Fruit fly (Drosophila melanogaster) whole organism, embryonic: ENCODE results near the gene unk.
A peak's percentile ranks its signal among the peaks of the same experiment; 100 is the strongest.

Experiments
- Bgb ChIP-seq: fragments of 200-800 bp; sonication (Bioruptor generic); IDR thresholded peaks from 2 replicates; pipeline ENCODE4 v1.3.6; 2022; ENCODE audit warnings: missing biosample characterization, missing genetic modification characterization; ENCODE audit not compliant: partially characterized antibody
- CG11695 ChIP-seq: fragments of 200-800 bp; sonication (Bioruptor generic); IDR thresholded peaks from 3 replicates; pipeline ENCODE4 v1.3.6; 2022; ENCODE audit warnings: missing biosample characterization, missing genetic modification characterization
- CG1233 ChIP-seq: fragments of 200-800 bp; sonication (Bioruptor generic); optimal IDR thresholded peaks from 4 replicates; lab custom pipeline; 2018; ENCODE audit warnings: missing biosample characterization, mild to moderate bottlenecking, missing genetic modification characterization
- CG12942 ChIP-seq: fragments of 200-800 bp; sonication (Bioruptor generic); optimal IDR thresholded peaks from 3 replicates; lab custom pipeline; 2016; ENCODE audit warnings: missing biosample characterization, missing genetic modification characterization
- CG15696 ChIP-seq: fragments of 200-800 bp; sonication (Bioruptor generic); optimal IDR thresholded peaks from 2 replicates; lab custom pipeline; 2019; ENCODE audit warnings: missing biosample characterization, mild to moderate bottlenecking, missing genetic modification characterization, moderate library complexity
- CG16815 ChIP-seq: fragments of 200-800 bp; sonication (Bioruptor generic); optimal IDR thresholded peaks from 3 replicates; lab custom pipeline; 2017; ENCODE audit warnings: missing biosample characterization, mild to moderate bottlenecking, missing genetic modification characterization
- CG17328 ChIP-seq: fragments of 200-800 bp; sonication (Bioruptor generic); IDR thresholded peaks from 2 replicates; pipeline ENCODE4 v1.3.6; 2022; ENCODE audit warnings: missing biosample characterization, missing genetic modification characterization
- CG30403 ChIP-seq: fragments of 200-800 bp; sonication (Bioruptor generic); optimal IDR thresholded peaks from 3 replicates; lab custom pipeline; 2016; ENCODE audit warnings: missing biosample characterization, missing genetic modification characterization
- CG3065 ChIP-seq: fragments of 200-800 bp; sonication (Bioruptor generic); optimal IDR thresholded peaks from 2 replicates; lab custom pipeline; 2016; ENCODE audit warnings: missing biosample characterization, missing genetic modification characterization
- CG31365 ChIP-seq: fragments of 200-800 bp; sonication (Bioruptor generic); optimal IDR thresholded peaks from 2 replicates; lab custom pipeline; 2018; ENCODE audit warnings: missing biosample characterization, mild to moderate bottlenecking, missing genetic modification characterization
- CG3847 ChIP-seq: fragments of 200-800 bp; sonication (Bioruptor generic); IDR thresholded peaks from 2 replicates; pipeline ENCODE4 v1.3.6; 2022; ENCODE audit warnings: missing biosample characterization, missing genetic modification characterization
- CG3995 ChIP-seq: fragments of 200-800 bp; sonication (Bioruptor generic); optimal IDR thresholded peaks from 3 replicates; lab custom pipeline; 2016; ENCODE audit warnings: missing biosample characterization, missing genetic modification characterization
- CG4404 ChIP-seq: fragments of 200-800 bp; sonication (Bioruptor generic); IDR thresholded peaks from 2 replicates; pipeline ENCODE4 v1.3.6; 2022; ENCODE audit warnings: missing biosample characterization, missing genetic modification characterization
- CG5953 ChIP-seq: fragments of 200-800 bp; sonication (Bioruptor generic); IDR thresholded peaks from 2 replicates; pipeline ENCODE4 v1.3.6; 2022; ENCODE audit warnings: missing biosample characterization, missing genetic modification characterization
- CG7271 ChIP-seq: fragments of 200-800 bp; sonication (Bioruptor generic); optimal IDR thresholded peaks from 2 replicates; lab custom pipeline; 2018; ENCODE audit warnings: missing biosample characterization, mild to moderate bottlenecking, missing genetic modification characterization, moderate library complexity
- CG9797 ChIP-seq: fragments of 200-800 bp; sonication (Bioruptor generic); optimal IDR thresholded peaks from 3 replicates; lab custom pipeline; 2018; ENCODE audit warnings: missing biosample characterization, mild to moderate bottlenecking, missing genetic modification characterization
- Camta ChIP-seq: fragments of 200-800 bp; sonication (Bioruptor generic); optimal IDR thresholded peaks from 2 replicates; lab custom pipeline; 2016; ENCODE audit warnings: missing biosample characterization, missing genetic modification characterization
- D ChIP-seq, 2 experiments: fragments of 200-800 bp in 1 of 2; fragments of >200 bp in 1 of 2; sonication (Bioruptor generic) in 1 of 2; optimal IDR thresholded peaks; 2 replicates in 1 of 2; 3 replicates in 1 of 2; lab custom pipeline; 2017; ENCODE audit warnings: mild to moderate bottlenecking in 1 of 2, missing biosample characterization in 1 of 2, missing genetic modification characterization in 1 of 2, missing genetic modification reagents in 1 of 2
- Hey ChIP-seq: fragments of 200-800 bp; sonication (Bioruptor generic); optimal IDR thresholded peaks from 3 replicates; lab custom pipeline; 2018; ENCODE audit warnings: missing biosample characterization, mild to moderate bottlenecking, missing genetic modification characterization
- Hr39 ChIP-seq: fragments of >200 bp; optimal IDR thresholded peaks from 2 replicates; lab custom pipeline; 2017
- Kr ChIP-seq: fragments of 200-800 bp; sonication (Bioruptor generic); optimal IDR thresholded peaks from 2 replicates; lab custom pipeline; 2017; ENCODE audit warnings: missing biosample characterization, mild to moderate bottlenecking, missing genetic modification characterization
- Med ChIP-seq: fragments of 200-800 bp; sonication (Bioruptor generic); peaks from one replicate; lab custom pipeline; 2016; ENCODE audit warnings: missing biosample characterization, missing genetic modification characterization, mild to moderate bottlenecking, inconsistent platforms, moderate library complexity
- ac ChIP-seq: fragments of 200-800 bp; sonication (Bioruptor generic); optimal IDR thresholded peaks from 3 replicates; lab custom pipeline; 2017; ENCODE audit warnings: missing biosample characterization, mild to moderate bottlenecking, missing genetic modification characterization
- cg ChIP-seq: fragments of 200-800 bp; sonication (Bioruptor generic); optimal IDR thresholded peaks from 3 replicates; lab custom pipeline; 2019; ENCODE audit warnings: missing biosample characterization, mild to moderate bottlenecking, missing genetic modification characterization, moderate library complexity
- chinmo ChIP-seq: fragments of 200-800 bp; sonication (Bioruptor generic); IDR thresholded peaks from 4 replicates; pipeline ENCODE4 v1.3.6; 2022; ENCODE audit warnings: missing biosample characterization, missing genetic modification characterization; ENCODE audit not compliant: partially characterized antibody
- crc ChIP-seq: fragments of 200-800 bp; sonication (Bioruptor generic); optimal IDR thresholded peaks from 2 replicates; lab custom pipeline; 2016; ENCODE audit warnings: missing biosample characterization, missing genetic modification characterization
- fd102C ChIP-seq: fragments of 200-800 bp; sonication (Bioruptor generic); optimal IDR thresholded peaks from 2 replicates; lab custom pipeline; 2018; ENCODE audit warnings: missing biosample characterization, mild to moderate bottlenecking, missing genetic modification characterization, moderate library complexity
- gce ChIP-seq: fragments of 200-800 bp; sonication (Bioruptor generic); IDR thresholded peaks from 3 replicates; pipeline ENCODE4 v1.3.6; 2022; ENCODE audit warnings: missing biosample characterization, missing genetic modification characterization
- gcm ChIP-seq: fragments of 200-800 bp; sonication (Bioruptor generic); optimal IDR thresholded peaks from 2 replicates; lab custom pipeline; 2019; ENCODE audit warnings: missing biosample characterization, mild to moderate bottlenecking, missing genetic modification characterization, moderate library complexity
- hkb ChIP-seq, 2 experiments: fragments of 200-800 bp in 1 of 2; fragments of >200 bp in 1 of 2; sonication (Bioruptor generic) in 1 of 2; IDR thresholded peaks in 1 of 2; optimal IDR thresholded peaks in 1 of 2; 2 replicates each; pipeline versions ENCODE4 v1.3.6 to Lab custom; 2017 to 2022; ENCODE audit warnings: missing biosample characterization in 1 of 2, missing genetic modification characterization in 1 of 2
- lab ChIP-seq: fragments of 200-800 bp; sonication (Bioruptor generic); optimal IDR thresholded peaks from 3 replicates; lab custom pipeline; 2017; ENCODE audit warnings: missing biosample characterization, missing genetic modification characterization, mild to moderate bottlenecking, moderate library complexity, missing genetic modification reagents
- pan ChIP-seq, 4 experiments: fragments of >200 bp in 3 of 4; fragments of 200-800 bp in 1 of 4; sonication (Bioruptor generic) in 1 of 4; optimal IDR thresholded peaks in 3 of 4; IDR thresholded peaks in 1 of 4; 2 replicates each; pipeline versions ENCODE4 v1.3.6 to Lab custom; 2017 to 2022; ENCODE audit warnings: missing biosample characterization in 2 of 4, missing genetic modification characterization in 2 of 4, mixed read lengths in 1 of 4
- pb ChIP-seq: fragments of 200-800 bp; sonication (Bioruptor generic); optimal IDR thresholded peaks from 3 replicates; lab custom pipeline; 2016; ENCODE audit warnings: missing biosample characterization, missing genetic modification characterization
- phol ChIP-seq: fragments of 200-800 bp; sonication (Bioruptor generic); optimal IDR thresholded peaks from 3 replicates; lab custom pipeline; 2018; ENCODE audit warnings: missing biosample characterization, mild to moderate bottlenecking, missing genetic modification characterization, moderate library complexity
- prd ChIP-seq, 3 experiments: fragments of >200 bp in 2 of 3; fragments of 200-800 bp in 1 of 3; sonication (Bioruptor generic) in 1 of 3; optimal IDR thresholded peaks in 2 of 3; IDR thresholded peaks in 1 of 3; 2 replicates in 2 of 3; 3 replicates in 1 of 3; pipeline versions ENCODE4 v1.3.6 to Lab custom; 2017 to 2022; ENCODE audit warnings: missing biosample characterization in 1 of 3, missing genetic modification characterization in 1 of 3
- sens ChIP-seq: fragments of 200-800 bp; sonication (Bioruptor generic); peaks from one replicate; lab custom pipeline; 2016; ENCODE audit warnings: missing biosample characterization, missing genetic modification characterization
- sens-2 ChIP-seq: fragments of 200-800 bp; sonication (Bioruptor generic); IDR thresholded peaks from 2 replicates; pipeline ENCODE4 v1.3.6; 2022; ENCODE audit warnings: missing biosample characterization, missing genetic modification characterization
- so ChIP-seq: fragments of 200-800 bp; sonication (Bioruptor generic); IDR thresholded peaks from 3 replicates; pipeline ENCODE4 v1.3.6; 2022; ENCODE audit warnings: missing biosample characterization, missing genetic modification characterization
- tap ChIP-seq: fragments of 200-800 bp; optimal IDR thresholded peaks from 3 replicates; lab custom pipeline; 2019; ENCODE audit warnings: missing biosample characterization, mild to moderate bottlenecking, missing genetic modification characterization, moderate library complexity
- tll ChIP-seq, 2 experiments: fragments of 200-800 bp in 1 of 2; fragments of >200 bp in 1 of 2; sonication (Bioruptor generic) in 1 of 2; optimal IDR thresholded peaks; 2 replicates each; lab custom pipeline; 2017 to 2019; ENCODE audit warnings: missing biosample characterization in 2 of 2, missing genetic modification characterization in 2 of 2, mild to moderate bottlenecking in 1 of 2, moderate library complexity in 1 of 2
- twi ChIP-seq: fragments of 200-800 bp; optimal IDR thresholded peaks from 2 replicates; lab custom pipeline; 2019; ENCODE audit warnings: missing biosample characterization, mild to moderate bottlenecking, missing genetic modification characterization, moderate library complexity
- zen ChIP-seq: fragments of 200-800 bp; sonication (Bioruptor generic); optimal IDR thresholded peaks from 3 replicates; lab custom pipeline; 2018; ENCODE audit warnings: missing biosample characterization, mild to moderate bottlenecking, missing genetic modification characterization, moderate library complexity

The unk gene

dm6 chr3R:23133301-23133828 lies 24.3 kb downstream of the unk start (continued):
- TF ChIP-seq CG1233 (GFP tag; lab: Kevin White, UChicago) (peak; percentile 25), hkb (optimal IDR thresholded peaks at IDR 0.05; lab: Kevin White, UChicago) (no peak), hkb (GFP tag; IDR thresholded peaks at IDR 0.05; lab: Robert Waterston, UW) (0 out of 2 replicates have a peak, but pooled peaks have one; percentile 25), CG30403 (GFP tag; lab: Kevin White, UChicago) (no peak), Bgb (GFP tag; lab: Robert Waterston, UW) (no peak), CG15696 (tag; lab: Kevin White, UChicago) (peak; percentile 58), cg (peak; percentile 57), ac (GFP tag; lab: Kevin White, UChicago) (peak; percentile 44), CG7271 (tag; lab: Kevin White, UChicago) (peak; percentile 65), CG11695 (GFP tag; lab: Robert Waterston, UW) (peak; percentile 53; the same call in 1 of the 3 replicates), CG5953 (0 out of 2 replicates have a peak, but pooled peaks have one; percentile 34), tap (tag; lab: Kevin White, UChicago) (no peak), prd (optimal IDR thresholded peaks at IDR 0.05; lab: Kevin White, UChicago) (no peak), prd (GFP tag; IDR thresholded peaks at IDR 0.05; lab: Robert Waterston, UW) (peak; percentile 59; the same call in 2 of the 3 replicates), CG17328 (0 out of 2 replicates have a peak, but pooled peaks have one; percentile 29), gcm (GFP tag; lab: Kevin White, UChicago) (peak; percentile 56), sens (peak; percentile 83), fd102C (peak; percentile 85), phol (peak; percentile 36), zen (tag; lab: Kevin White, UChicago) (peak; percentile 37), Hey (tag; lab: Kevin White, UChicago) (no peak), CG4404 (GFP tag; lab: Robert Waterston, UW) (peak; percentile 29; the same call in 1 of the 2 replicates), CG9797 (no peak), lab (GFP tag; lab: Kevin White, UChicago) (no peak), CG3847 (GFP tag; lab: Robert Waterston, UW) (no peak), sens-2 (GFP tag; lab: Robert Waterston, UW) (0 out of 2 replicates have a peak, but pooled peaks have one; percentile 5)

dm6 chr3R:23132299-23132698 lies 25.4 kb downstream of the unk start:
- TF ChIP-seq Med (GFP tag; lab: Kevin White, UChicago): peak; percentile 10
- no peak for TF ChIP-seq CG31365

DNA sequence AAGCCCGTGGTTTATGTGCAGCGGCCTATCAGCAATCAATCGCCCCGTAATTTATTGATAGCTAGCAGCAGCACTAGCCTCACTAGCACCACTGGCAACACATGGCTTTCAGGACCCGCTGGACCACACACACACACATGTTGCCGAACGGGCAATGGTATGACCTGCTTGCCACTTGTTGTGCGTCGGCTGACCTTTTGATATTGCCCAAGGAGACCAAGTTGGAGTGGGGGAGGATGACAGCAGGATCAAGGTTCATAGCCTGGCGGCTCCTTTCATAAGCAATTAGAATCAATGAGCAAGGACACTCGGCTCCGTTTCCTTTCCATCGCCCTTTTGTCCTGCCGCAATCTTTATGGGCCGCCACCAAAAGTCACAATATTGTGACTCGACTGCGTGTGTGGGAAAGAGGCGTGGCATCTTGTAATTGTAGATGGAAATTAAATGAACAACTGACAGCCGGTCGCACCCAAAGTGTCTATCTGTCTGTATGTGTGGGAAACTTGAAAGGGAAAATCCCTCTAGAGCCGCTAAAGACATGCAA lies 26.2 kb downstream of the unk start:
- TF ChIP-seq D (optimal IDR thresholded peaks at IDR 0.05; lab: Kevin White, UChicago) (peak; percentile 59), D (GFP tag; optimal IDR thresholded peaks at IDR 0.05; lab: Kevin White, UChicago) (no peak), twi (tag; lab: Kevin White, UChicago) (peak; percentile 93), gce (GFP tag; lab: Robert Waterston, UW) (0 out of 3 replicates have a peak, but pooled peaks have one; percentile 18), pb (no peak), Hr39 (lab: Kevin White, UChicago) (no peak), Kr (GFP tag; lab: Kevin White, UChicago) (peak; percentile 29), CG3995 (GFP tag; lab: Kevin White, UChicago) (no peak), chinmo (0 out of 4 replicates have a peak, but pooled peaks have one; percentile 3), pan (optimal IDR thresholded peaks at IDR 0.05; lab: Kevin White, UChicago) (peak in 1 of 2 experiments; percentile 14), pan (GFP tag; optimal IDR thresholded peaks at IDR 0.05 in 1 of 2, IDR thresholded peaks at IDR 0.05 in 1 of 2) (no peak), tll (GFP tag; optimal IDR thresholded peaks at IDR 0.05; lab: Kevin White, UChicago) (peak in 1 of 2 experiments; percentile 67), Med (GFP tag; lab: Kevin White, UChicago) (peak; percentile 35), CG12942 (GFP tag; lab: Kevin White, UChicago) (no peak), so (GFP tag; lab: Robert Waterston, UW) (no peak), CG3065 (GFP tag; lab: Kevin White, UChicago) (peak; percentile 53), CG16815 (GFP tag; lab: Kevin White, UChicago) (no peak), crc (GFP tag; lab: Kevin White, UChicago) (no peak), Camta (GFP tag; lab: Kevin White, UChicago) (no peak)
